Fruit fly (Drosophila melanogaster) whole organism: Measurements from ENCODE around the gene Hmgcr.
A peak's percentile ranks its signal among the peaks of the same experiment; 100 is the strongest.

Source experiments
- CG8478 ChIP-seq: fragments of >200 bp; optimal IDR thresholded peaks from 2 replicates; lab custom pipeline; 2018; ENCODE audit warnings: inconsistent platforms
- Dll ChIP-seq: fragments of >200 bp; optimal IDR thresholded peaks from 2 replicates; lab custom pipeline; 2017
- EcR ChIP-seq, 2 experiments: fragments of >200 bp; optimal IDR thresholded peaks; 2 replicates each; lab custom pipeline; 2017; ENCODE audit warnings: missing biosample characterization in 2 of 2, missing genetic modification characterization in 2 of 2, missing genetic modification reagents in 2 of 2
- pan ChIP-seq: fragments of >200 bp; optimal IDR thresholded peaks from 2 replicates; lab custom pipeline; 2017
- psq ChIP-seq: fragments of >200 bp; optimal IDR thresholded peaks from 2 replicates; lab custom pipeline; 2017
- usp ChIP-seq: fragments of >200 bp; optimal IDR thresholded peaks from 2 replicates; lab custom pipeline; 2017; ENCODE audit warnings: missing biosample characterization, missing genetic modification characterization, mixed read lengths

Gene Hmgcr

DNA sequence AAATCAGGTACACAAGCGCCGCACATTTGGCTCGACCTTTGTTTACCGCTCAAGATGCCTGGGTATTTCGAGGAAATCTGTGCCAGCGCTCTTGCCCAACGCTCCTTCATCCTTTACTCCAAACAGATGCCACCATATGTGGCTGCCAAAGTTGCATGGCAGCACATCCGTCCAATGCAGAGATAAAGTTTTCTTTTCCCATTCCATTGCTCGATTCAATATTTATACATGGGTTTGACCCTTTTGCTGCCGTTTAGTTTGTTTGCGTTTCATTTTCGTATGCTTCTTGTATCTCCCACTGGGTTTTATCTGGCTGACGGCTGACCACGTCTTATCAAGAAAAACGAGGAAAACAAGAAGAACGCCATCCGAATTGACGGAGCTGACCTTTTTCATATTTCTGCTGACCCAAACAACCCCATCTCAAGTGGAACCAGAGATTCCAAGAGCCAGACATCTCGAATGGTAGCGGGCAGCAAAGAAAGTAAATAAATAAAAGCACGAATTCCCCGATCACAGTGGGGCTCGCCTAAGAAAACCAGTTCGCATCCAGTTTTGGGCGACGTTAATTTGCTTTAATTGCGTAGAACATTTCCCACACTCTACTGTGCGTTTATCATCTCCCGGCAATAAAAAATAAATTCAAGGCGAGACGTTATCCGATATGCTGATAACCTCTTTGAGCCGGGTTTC, 57.5 kb downstream of the Hmgcr start:
- TF ChIP-seq psq (no peak), usp (GFP tag; lab: Kevin White, UChicago) (no peak), Dll (lab: Kevin White, UChicago) (no peak), EcR (GFP tag; optimal IDR thresholded peaks at IDR 0.05; lab: Kevin White, UChicago) (no peak), pan (no peak), CG8478 (lab: Kevin White, UChicago) (no peak)

- no peak for TF ChIP-seq Dll (lab: Kevin White, UChicago)
- no peak for TF ChIP-seq usp (GFP tag; lab: Kevin White, UChicago)
- TF ChIP-seq psq: no peak
- peak; percentile 6 for TF ChIP-seq pan
- TF ChIP-seq CG8478 (lab: Kevin White, UChicago): no peak
- TF ChIP-seq EcR (GFP tag; optimal IDR thresholded peaks at IDR 0.05; lab: Kevin White, UChicago): no peak
These were observed 58.4 kb downstream of the Hmgcr start for dm6 chr3R:23791491-23791890.
